Worm (Caenorhabditis elegans) whole organism, L4/young adult: ENCODE results near the gene T27E4.7.

Experiments
- W03F9.2 ChIP-seq: fragments of 150-350 bp; optimal IDR thresholded peaks from 2 replicates; lab custom pipeline; 2014; ENCODE audit warnings: missing biosample characterization, missing genetic modification characterization
- dao-5 ChIP-seq: sonication (generic microtip); optimal IDR thresholded peaks from 2 replicates; lab custom pipeline; 2016; ENCODE audit warnings: missing genotype, missing genetic modification characterization, moderate library complexity, missing compliant biosample characterization
- him-1 ChIP-seq: sonication (generic microtip); optimal IDR thresholded peaks from 2 replicates; lab custom pipeline; 2016; ENCODE audit warnings: missing genotype, missing genetic modification reagents, missing genetic modification characterization, missing compliant biosample characterization

The T27E4.7 gene

ce11 chrV:9076273-9076672 is at the start of gene T27E4.7:
Gene T27E4.7 (minus strand): TSS chrV:9076322.
- no peak for TF ChIP-seq dao-5
- no peak for TF ChIP-seq him-1 (tag; lab: Kevin White, UChicago)
- no peak for TF ChIP-seq W03F9.2 (tag; lab: Kevin White, UChicago)

DNA sequence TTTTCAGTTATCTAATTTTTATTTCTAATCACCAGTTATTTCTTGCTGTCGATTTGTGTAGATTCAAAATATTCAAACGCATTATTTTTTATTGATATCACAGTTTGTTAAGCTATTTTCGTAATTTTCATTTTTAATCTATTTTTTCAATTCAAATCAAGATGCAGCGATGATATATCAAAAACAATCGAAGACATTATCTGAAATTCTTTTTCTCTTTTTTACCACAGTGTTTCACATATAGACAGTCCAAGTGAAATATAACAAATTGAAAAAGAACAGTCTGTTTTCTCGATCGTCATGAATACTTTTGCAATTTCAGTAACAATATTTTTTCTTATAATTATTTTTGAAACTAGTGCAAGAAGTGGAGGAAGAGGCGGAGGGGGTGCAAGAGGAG is 49.2 kb upstream of the T27E4.7 start, which contains the start of gene F21C10.5:
F21C10.5 (plus strand) TSS at position 301 of the 400 bp plus-strand sequence.
- TF ChIP-seq W03F9.2 (tag; lab: Kevin White, UChicago): no peak
- TF ChIP-seq dao-5: no peak
- no peak for TF ChIP-seq him-1 (tag; lab: Kevin White, UChicago)

ce11 chrV:9124180-9124579 is 48.1 kb upstream of the T27E4.7 start, which contains the start of gene F21C10.6:
Gene F21C10.6 (plus strand): TSS chrV:9124480.
- TF ChIP-seq W03F9.2 (tag; lab: Kevin White, UChicago) (no peak), him-1 (tag; lab: Kevin White, UChicago) (no peak), dao-5 (no peak)

ce11 chrV:9123186-9123585 is 47.1 kb upstream of the T27E4.7 start, which contains the start of gene F21C10.11:
Gene F21C10.11 (plus strand): TSS chrV:9123486.
- TF ChIP-seq dao-5 (no peak), W03F9.2 (tag; lab: Kevin White, UChicago) (no peak), him-1 (tag; lab: Kevin White, UChicago) (no peak)

ce11 chrV:9122004-9122403 is 45.9 kb upstream of the T27E4.7 start, which contains the start of gene F21C10.13:
Gene F21C10.13 (plus strand): TSS chrV:9122304.
- TF ChIP-seq dao-5 (no peak), W03F9.2 (tag; lab: Kevin White, UChicago) (no peak), him-1 (tag; lab: Kevin White, UChicago) (no peak)

- no peak for TF ChIP-seq W03F9.2 (tag; lab: Kevin White, UChicago)
- no peak for TF ChIP-seq dao-5
- TF ChIP-seq him-1 (tag; lab: Kevin White, UChicago): no peak
These were observed 36.3 kb upstream of the T27E4.7 start, which contains the start of gene F21C10.7 for ce11 chrV:9112467-9112866. Gene F21C10.7 (plus strand): TSS chrV:9112767.

DNA sequence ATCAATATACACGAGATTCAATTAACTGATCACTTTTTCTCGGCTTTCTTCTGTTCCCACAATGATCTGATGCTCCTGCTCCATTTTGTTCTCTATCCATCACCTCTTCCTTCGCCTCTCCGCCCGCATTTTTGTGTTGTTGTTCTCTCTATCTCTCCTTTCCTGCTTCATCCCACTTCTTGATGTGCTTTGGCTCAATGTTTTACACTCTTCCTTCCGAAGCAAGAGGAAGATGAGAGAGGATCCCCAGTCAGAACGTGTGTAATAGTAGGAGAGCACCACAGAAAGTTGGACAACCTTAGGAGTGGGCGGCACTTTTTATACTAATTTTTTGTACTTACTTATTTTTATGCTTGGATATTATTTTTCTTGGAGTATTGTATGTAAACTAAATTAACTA is 35.8 kb upstream of the T27E4.7 start:
- no peak for TF ChIP-seq him-1 (tag; lab: Kevin White, UChicago)
- TF ChIP-seq dao-5: no peak
- TF ChIP-seq W03F9.2 (tag; lab: Kevin White, UChicago): no peak

ce11 chrV:9109281-9109680 is 33.2 kb upstream of the T27E4.7 start, which contains the start of gene pqn-31:
Gene pqn-31 (plus strand): TSS chrV:9109581.
- no peak for TF ChIP-seq him-1 (tag; lab: Kevin White, UChicago)

- TF ChIP-seq him-1 (tag; lab: Kevin White, UChicago) (no peak), dao-5 (no peak), W03F9.2 (tag; lab: Kevin White, UChicago) (no peak)
These were observed 32.1 kb upstream of the T27E4.7 start, which contains the start of gene F21C10.18 for ce11 chrV:9108219-9108618. Gene F21C10.18 (plus strand): TSS chrV:9108519.

DNA sequence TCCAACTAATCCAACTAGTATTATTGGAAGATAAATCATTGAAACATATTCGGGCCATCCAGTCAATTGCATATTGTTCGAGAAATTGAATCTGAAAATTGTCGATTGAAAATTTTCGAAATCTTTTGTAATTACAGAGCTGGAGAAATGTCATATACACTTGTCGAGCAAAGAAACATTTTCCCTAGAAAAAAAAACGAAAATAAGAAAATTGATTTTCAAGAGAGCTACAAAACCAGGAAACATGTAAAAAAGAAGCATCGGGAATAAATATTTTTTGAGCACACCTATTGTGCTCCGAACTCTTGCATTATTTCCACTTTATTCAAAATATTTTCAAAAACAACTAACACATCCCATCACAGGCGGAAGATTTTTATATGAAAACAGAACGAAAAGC is 24.9 kb upstream of the T27E4.7 start, which contains the start of gene frpr-6:
frpr-6 (minus strand) TSS at position 101 of the 400 bp plus-strand sequence.
- TF ChIP-seq him-1 (tag; lab: Kevin White, UChicago): no peak

- TF ChIP-seq dao-5: no peak
These were observed 22.3 kb upstream of the T27E4.7 start, which contains the start of gene F21C10.9 for ce11 chrV:9098280-9098973. Gene F21C10.9 (minus strand): TSS chrV:9098696.

DNA sequence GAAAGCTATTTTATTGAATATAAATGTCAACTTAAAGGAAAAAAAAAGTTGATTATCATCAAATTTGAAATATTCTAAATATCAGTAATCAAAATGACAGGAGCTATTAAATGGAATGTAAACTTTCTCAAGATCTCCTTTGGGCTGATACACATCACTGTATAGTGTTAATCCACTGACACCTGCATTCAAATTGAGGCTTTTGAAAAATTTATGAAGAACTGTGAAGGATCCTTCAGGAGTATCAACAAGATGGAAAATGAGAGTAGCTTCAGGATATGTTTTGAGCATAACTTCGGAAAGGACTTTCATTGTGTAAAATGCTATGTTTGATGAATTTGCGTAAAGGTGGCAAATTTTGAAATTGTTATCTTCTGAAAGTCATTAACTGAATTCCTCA is 21.1 kb upstream of the T27E4.7 start:
- TF ChIP-seq him-1 (tag; lab: Kevin White, UChicago) (no peak), dao-5 (no peak), W03F9.2 (tag; lab: Kevin White, UChicago) (no peak)

DNA sequence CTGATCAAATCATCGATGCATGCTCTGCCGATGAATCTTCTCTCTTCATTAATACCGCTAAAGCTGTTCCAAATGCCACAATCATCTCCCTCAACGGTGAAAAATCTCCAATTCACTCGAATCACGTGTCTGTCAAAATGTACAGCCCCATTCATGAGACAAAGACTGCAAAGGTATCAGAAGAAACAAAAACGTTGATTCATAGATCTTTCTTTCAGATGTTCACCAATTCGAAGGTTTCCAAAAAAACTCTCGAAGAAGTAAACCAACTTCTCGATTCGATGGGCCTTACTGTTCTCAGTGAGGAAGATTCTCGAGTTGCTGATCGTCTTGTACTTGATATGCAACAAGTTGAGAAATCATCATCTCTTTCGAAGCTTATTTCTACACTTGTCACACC is 20.6 kb upstream of the T27E4.7 start:
- TF ChIP-seq dao-5 (no peak), W03F9.2 (tag; lab: Kevin White, UChicago) (no peak), him-1 (tag; lab: Kevin White, UChicago) (no peak)

ce11 chrV:9095613-9096317 is 19.6 kb upstream of the T27E4.7 start, which contains the start of gene F21C10.10:
Gene F21C10.10 (plus strand): TSS chrV:9096267.
- TF ChIP-seq him-1 (tag; lab: Kevin White, UChicago) (no peak), W03F9.2 (tag; lab: Kevin White, UChicago) (peak; percentile 32)
